Worm (Caenorhabditis elegans): ENCODE data around the gene dct-6.

DNA sequence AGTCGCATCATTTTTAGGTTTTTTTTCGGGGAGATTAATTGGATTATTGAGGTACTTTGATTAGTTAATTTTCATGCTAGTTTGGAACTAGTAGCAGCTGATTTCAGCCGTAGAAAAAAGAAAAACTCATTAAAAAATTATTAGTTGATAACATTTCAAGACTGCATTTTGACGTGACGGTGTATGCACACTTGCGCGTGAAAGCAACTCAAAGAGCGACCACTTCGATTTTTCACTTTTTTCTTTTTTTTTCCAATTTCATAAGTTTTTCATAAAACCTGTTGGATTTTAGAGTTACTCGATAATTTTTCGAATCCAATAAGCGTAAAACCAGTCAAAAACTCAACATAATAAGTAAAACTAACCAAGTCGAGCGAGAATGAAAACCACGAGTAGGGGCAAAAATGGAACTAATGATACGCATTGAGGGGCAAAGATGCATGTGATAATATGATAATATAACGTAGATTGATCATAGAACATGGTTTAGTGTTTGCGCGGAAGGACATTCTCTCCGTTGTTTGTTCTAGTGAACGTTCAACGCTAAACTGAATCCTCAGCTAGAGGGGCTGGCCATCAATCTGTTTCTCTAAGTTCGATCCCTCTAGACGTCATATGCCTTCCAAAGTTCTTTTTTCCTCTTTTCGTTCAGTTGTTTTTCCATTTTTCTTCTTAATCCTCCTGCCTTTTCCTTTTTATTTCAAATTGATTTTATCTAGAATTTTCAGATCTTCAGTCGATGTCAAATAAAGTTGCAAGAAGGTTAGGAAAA lies 17.9 kb upstream of the dct-6 start, which contains the start of the genes F25B5.6 and F25B5.3:
- TF ChIP-seq dao-5 (tag; optimal IDR thresholded peaks at IDR 0.05) (no peak), W03F9.2 (tag; optimal IDR thresholded peaks at IDR 0.05) (no peak)
